Fruit fly (Drosophila melanogaster): ENCODE results near the gene SKIP.

- TF ChIP-seq Dif (GFP tag; optimal IDR thresholded peaks at IDR 0.05; ENCODE audit: partially characterized antibody) (no peak), br (GFP tag; optimal IDR thresholded peaks at IDR 0.05) (no peak), Abd-B (GFP tag; optimal IDR thresholded peaks at IDR 0.05) (no peak), h (GFP tag; optimal IDR thresholded peaks at IDR 0.05) (no peak), usp (GFP tag; optimal IDR thresholded peaks at IDR 0.05) (no peak), psq (GFP tag; optimal IDR thresholded peaks at IDR 0.05) (no peak), pan (optimal IDR thresholded peaks at IDR 0.05) (no peak), Dfd (GFP tag; optimal IDR thresholded peaks at IDR 0.05) (no peak), GATAd (GFP tag; optimal IDR thresholded peaks at IDR 0.05) (no peak), Mio (GFP tag; optimal IDR thresholded peaks at IDR 0.05) (no peak), sv (GFP tag; optimal IDR thresholded peaks at IDR 0.05) (no peak), Hr78 (GFP tag; optimal IDR thresholded peaks at IDR 0.05) (no peak), N (GFP tag; optimal IDR thresholded peaks at IDR 0.05) (no peak)
Measured at dm6 chr3R:22187852-22188251, 54.2 kb downstream of the SKIP start.
